Worm (Caenorhabditis elegans): ENCODE results near the gene skr-16.

DNA sequence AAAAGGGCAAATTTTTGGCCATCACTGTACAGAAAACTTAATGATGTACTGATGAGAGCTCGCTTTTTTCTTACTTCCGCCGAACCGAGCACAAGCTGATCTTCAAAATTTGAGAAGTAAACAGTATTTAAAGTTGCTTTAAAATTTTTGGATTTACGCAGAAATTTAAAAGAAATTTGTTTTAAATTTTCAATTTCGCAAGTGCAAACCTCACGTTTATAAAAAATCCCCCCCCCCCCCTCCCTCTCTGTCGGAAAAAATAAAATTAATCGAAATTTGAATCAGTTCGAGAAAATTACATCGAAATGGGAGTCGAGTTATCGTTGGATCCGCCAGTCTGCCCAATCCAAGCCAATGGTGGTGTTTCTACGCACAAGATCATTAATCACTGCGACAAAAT is 15.1 kb upstream of the skr-16 start, which contains the start of gene C34D4.3:
- TF ChIP-seq F23B12.7 (tag; optimal IDR thresholded peaks at IDR 0.05; ENCODE audit: insufficient read depth): no peak
- no peak for TF ChIP-seq ama-1 (optimal IDR thresholded peaks at IDR 0.05)
- TF ChIP-seq ama-1 (GFP tag; optimal IDR thresholded peaks at IDR 0.05): no peak
- no peak for TF ChIP-seq akir-1 (GFP tag; optimal IDR thresholded peaks at IDR 0.05)
- TF ChIP-seq F10E7.11 (tag; optimal IDR thresholded peaks at IDR 0.05): no peak
- TF ChIP-seq mxl-1 (tag; optimal IDR thresholded peaks at IDR 0.05): no peak

Measured in whole organism, young adult.